Worm (Caenorhabditis elegans) whole organism, L2 larva: ENCODE data around the gene cyp-35A2.

Experiments used
- ama-1 ChIP-seq: fragments of 150-350 bp; optimal IDR thresholded peaks from 2 replicates; lab custom pipeline; 2018; ENCODE audit warnings: inconsistent platforms
- blmp-1 ChIP-seq: sonication (generic microtip); optimal IDR thresholded peaks from 2 replicates; lab custom pipeline; 2017; ENCODE audit warnings: missing genetic modification characterization, mild to moderate bottlenecking, missing compliant biosample characterization, antibody characterized with exemption, moderate library complexity; ENCODE audit not compliant: insufficient read depth
- fos-1 ChIP-seq: fragments of 150-350 bp; optimal IDR thresholded peaks from 2 replicates; lab custom pipeline; 2014; ENCODE audit warnings: missing biosample characterization, missing genetic modification characterization
- mdl-1 ChIP-seq, 2 experiments: fragments of 150-350 bp in 1 of 2; sonication (generic microtip) in 1 of 2; optimal IDR thresholded peaks; 2 replicates each; lab custom pipeline; 2017; ENCODE audit warnings: missing biosample characterization in 2 of 2, missing genetic modification characterization in 2 of 2
- nhr-11 ChIP-seq: fragments of 150-350 bp; optimal IDR thresholded peaks from 2 replicates; lab custom pipeline; 2014; ENCODE audit warnings: missing biosample characterization, missing genetic modification characterization
- nhr-237 ChIP-seq: fragments of 150-350 bp; optimal IDR thresholded peaks from 2 replicates; lab custom pipeline; 2014; ENCODE audit warnings: missing biosample characterization, missing genetic modification characterization
- nhr-77 ChIP-seq: fragments of 150-350 bp; optimal IDR thresholded peaks from 2 replicates; lab custom pipeline; 2014; ENCODE audit warnings: missing biosample characterization, missing genetic modification characterization
- skn-1 ChIP-seq: sonication (generic microtip); optimal IDR thresholded peaks from 2 replicates; lab custom pipeline; 2017; ENCODE audit warnings: missing biosample characterization, missing genetic modification characterization
- snpc-4 ChIP-seq: fragments of 150-350 bp; optimal IDR thresholded peaks from 2 replicates; lab custom pipeline; 2014; ENCODE audit warnings: missing biosample characterization, missing genetic modification characterization
- unc-55 ChIP-seq: fragments of 150-350 bp; sonication (generic microtip); optimal IDR thresholded peaks from 3 replicates; lab custom pipeline; 2014; ENCODE audit warnings: missing biosample characterization, missing genetic modification reagents, missing genetic modification characterization
- zag-1 ChIP-seq: fragments of 150-350 bp; optimal IDR thresholded peaks from 2 replicates; lab custom pipeline; 2014; ENCODE audit warnings: missing biosample characterization, missing genetic modification characterization
- ztf-11 ChIP-seq: sonication (generic microtip); optimal IDR thresholded peaks from 2 replicates; lab custom pipeline; 2017; ENCODE audit warnings: missing biosample characterization, missing genetic modification characterization

DNA sequence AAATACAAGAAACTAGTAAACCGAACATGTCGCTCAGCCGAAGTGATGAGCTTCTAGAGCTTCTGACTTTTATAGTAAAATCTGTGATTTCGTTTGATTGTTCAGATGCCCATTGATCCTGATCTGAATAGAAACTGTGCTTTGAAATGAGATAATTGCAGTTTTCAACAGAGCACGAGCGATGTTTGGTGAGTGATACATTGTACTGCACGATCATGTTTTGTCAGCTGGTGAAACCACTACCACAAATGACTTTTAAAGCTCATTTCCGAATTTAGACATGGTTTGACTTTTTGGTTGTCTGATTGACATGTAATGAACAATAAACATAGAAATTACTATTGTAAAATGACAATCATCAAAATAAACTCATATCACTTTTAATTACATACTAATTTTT, 8.5 kb downstream of the cyp-35A2 start, which contains the start of gene tag-293:
- no peak for TF ChIP-seq nhr-11 (tag; lab: Kevin White, UChicago)
- TF ChIP-seq mdl-1 (tag; optimal IDR thresholded peaks at IDR 0.05; lab: Kevin White, UChicago): no peak
- no peak for TF ChIP-seq nhr-77 (tag; lab: Kevin White, UChicago)
- TF ChIP-seq zag-1 (tag; lab: Kevin White, UChicago): no peak
- no peak for TF ChIP-seq nhr-237 (tag; lab: Kevin White, UChicago)
- TF ChIP-seq ama-1 (lab: Kevin White, UChicago): no peak
- TF ChIP-seq ztf-11 (tag; lab: Kevin White, UChicago): no peak
- TF ChIP-seq blmp-1: no peak
- no peak for TF ChIP-seq snpc-4 (tag; lab: Kevin White, UChicago)
- no peak for TF ChIP-seq unc-55 (GFP tag; lab: Kevin White, UChicago)
- TF ChIP-seq fos-1 (tag; lab: Kevin White, UChicago): no peak
- TF ChIP-seq skn-1 (tag; lab: Kevin White, UChicago): no peak
